Worm (Caenorhabditis elegans) whole organism, L3 larva: Measurements from ENCODE around the gene F57A8.7.

ENCODE experiments used
- R02D3.7 ChIP-seq: fragments of 150-350 bp; optimal IDR thresholded peaks from 2 replicates; lab custom pipeline; 2014; ENCODE audit warnings: missing biosample characterization, missing genetic modification characterization
- ZK546.5 ChIP-seq: sonication (generic microtip); optimal IDR thresholded peaks from 2 replicates; lab custom pipeline; 2017; ENCODE audit warnings: missing biosample characterization, missing genetic modification characterization
- ama-1 ChIP-seq: fragments of 150-350 bp; optimal IDR thresholded peaks from 2 replicates; lab custom pipeline; 2018
- ceh-16 ChIP-seq: sonication (generic microtip); optimal IDR thresholded peaks from 2 replicates; lab custom pipeline; 2017; ENCODE audit warnings: missing biosample characterization, missing genetic modification characterization
- ceh-28 ChIP-seq: fragments of 150-350 bp; optimal IDR thresholded peaks from 2 replicates; lab custom pipeline; 2014; ENCODE audit warnings: missing biosample characterization, missing genetic modification reagents, missing genetic modification characterization
- daf-12 ChIP-seq: fragments of 150-350 bp; optimal IDR thresholded peaks from 2 replicates; lab custom pipeline; 2014; ENCODE audit warnings: missing biosample characterization, missing genetic modification reagents, missing genetic modification characterization
- egl-27 ChIP-seq: sonication (generic microtip); optimal IDR thresholded peaks from 4 replicates; lab custom pipeline; 2017; ENCODE audit warnings: missing biosample characterization, missing genetic modification reagents, missing genetic modification characterization
- elt-1 ChIP-seq: fragments of 150-350 bp; optimal IDR thresholded peaks from 2 replicates; lab custom pipeline; 2014; ENCODE audit warnings: missing biosample characterization, missing genetic modification characterization
- elt-3 ChIP-seq, 3 experiments: fragments of 150-350 bp in 1 of 3; sonication (generic microtip) in 2 of 3; optimal IDR thresholded peaks; 2 replicates in 2 of 3; 4 replicates in 1 of 3; lab custom pipeline; 2014 to 2017; ENCODE audit warnings: missing biosample characterization in 3 of 3, missing genetic modification characterization in 3 of 3
- eor-1 ChIP-seq, 2 experiments: fragments of 150-350 bp; optimal IDR thresholded peaks; 2 replicates each; lab custom pipeline; 2014 to 2018; ENCODE audit warnings: missing biosample characterization in 2 of 2, missing genetic modification characterization in 2 of 2
- fkh-10 ChIP-seq: sonication (generic microtip); optimal IDR thresholded peaks from 2 replicates; lab custom pipeline; 2017; ENCODE audit warnings: missing biosample characterization, missing genetic modification reagents, missing genetic modification characterization
- fkh-2 ChIP-seq: fragments of 150-350 bp; optimal IDR thresholded peaks from 2 replicates; lab custom pipeline; 2014; ENCODE audit warnings: missing biosample characterization, missing genetic modification reagents, missing genetic modification characterization
- fos-1 ChIP-seq: fragments of 150-350 bp; optimal IDR thresholded peaks from 2 replicates; lab custom pipeline; 2014; ENCODE audit warnings: missing biosample characterization, missing genetic modification characterization
- hmg-11 ChIP-seq: sonication (generic microtip); optimal IDR thresholded peaks from 2 replicates; lab custom pipeline; 2016; ENCODE audit warnings: missing genetic modification characterization, missing compliant biosample characterization
- jun-1 ChIP-seq: fragments of 150-350 bp; optimal IDR thresholded peaks from 2 replicates; lab custom pipeline; 2014; ENCODE audit warnings: missing biosample characterization, missing genetic modification reagents, missing genetic modification characterization
- lin-39 ChIP-seq: fragments of 150-350 bp; optimal IDR thresholded peaks from 2 replicates; lab custom pipeline; 2018; ENCODE audit warnings: missing biosample characterization, missing genetic modification reagents, missing genetic modification characterization
- lsy-12 ChIP-seq: sonication (generic microtip); optimal IDR thresholded peaks from 2 replicates; lab custom pipeline; 2016; ENCODE audit warnings: mild to moderate bottlenecking, missing genetic modification characterization, missing compliant biosample characterization
- mml-1 ChIP-seq: fragments of 150-350 bp; sonication (generic microtip); optimal IDR thresholded peaks from 3 replicates; lab custom pipeline; 2014; ENCODE audit warnings: missing biosample characterization, missing genetic modification characterization
- nfya-1 ChIP-seq: sonication (generic microtip); optimal IDR thresholded peaks from 2 replicates; lab custom pipeline; 2017; ENCODE audit warnings: missing genetic modification characterization, mild to moderate bottlenecking, missing compliant biosample characterization, antibody characterized with exemption, moderate library complexity; ENCODE audit not compliant: insufficient read depth
- nhr-12 ChIP-seq: fragments of 150-350 bp; optimal IDR thresholded peaks from 2 replicates; lab custom pipeline; 2014; ENCODE audit warnings: missing biosample characterization, missing genetic modification characterization
- nhr-237 ChIP-seq: fragments of 150-350 bp; optimal IDR thresholded peaks from 2 replicates; lab custom pipeline; 2014; ENCODE audit warnings: missing biosample characterization, missing genetic modification characterization
- nhr-25 ChIP-seq: sonication (generic microtip); optimal IDR thresholded peaks from 2 replicates; lab custom pipeline; 2017; ENCODE audit warnings: missing biosample characterization, missing genetic modification characterization
- nhr-43 ChIP-seq: sonication (generic microtip); optimal IDR thresholded peaks from 2 replicates; lab custom pipeline; 2016; ENCODE audit warnings: mild to moderate bottlenecking, missing genetic modification characterization, missing compliant biosample characterization; ENCODE audit not compliant: poor library complexity, severe bottlenecking
- nhr-67 ChIP-seq: fragments of 150-350 bp; optimal IDR thresholded peaks from 2 replicates; lab custom pipeline; 2014; ENCODE audit warnings: missing biosample characterization, missing genetic modification characterization
- nhr-76 ChIP-seq: fragments of 150-350 bp; sonication (generic microtip); optimal IDR thresholded peaks from 5 replicates; lab custom pipeline; 2014; ENCODE audit warnings: missing biosample characterization, missing genetic modification characterization
- nhr-77 ChIP-seq: fragments of 150-350 bp; optimal IDR thresholded peaks from 2 replicates; lab custom pipeline; 2014; ENCODE audit warnings: missing biosample characterization, missing genetic modification characterization
- pha-4 ChIP-seq: fragments of 150-350 bp; optimal IDR thresholded peaks from 2 replicates; lab custom pipeline; 2014; ENCODE audit warnings: missing biosample characterization, missing genetic modification reagents, missing genetic modification characterization
- pqm-1 ChIP-seq: fragments of 150-350 bp; optimal IDR thresholded peaks from 2 replicates; lab custom pipeline; 2017; ENCODE audit warnings: missing biosample characterization, missing genetic modification characterization, inconsistent platforms
- skn-1 ChIP-seq: fragments of 150-350 bp; optimal IDR thresholded peaks from 2 replicates; lab custom pipeline; 2014; ENCODE audit warnings: missing biosample characterization, missing genetic modification characterization
- tbx-2 ChIP-seq: sonication (generic microtip); optimal IDR thresholded peaks from 2 replicates; lab custom pipeline; 2016; ENCODE audit warnings: mild to moderate bottlenecking, missing genetic modification characterization, missing compliant biosample characterization
- unc-39 ChIP-seq: sonication (generic microtip); optimal IDR thresholded peaks from 4 replicates; lab custom pipeline; 2017; ENCODE audit warnings: missing biosample characterization, missing genetic modification characterization
- unc-62 ChIP-seq: fragments of 150-350 bp; sonication (generic microtip); optimal IDR thresholded peaks from 4 replicates; lab custom pipeline; 2014; ENCODE audit warnings: missing biosample characterization, missing genetic modification reagents, missing genetic modification characterization
- zag-1 ChIP-seq: fragments of 150-350 bp; optimal IDR thresholded peaks from 2 replicates; lab custom pipeline; 2014; ENCODE audit warnings: missing biosample characterization, missing genetic modification characterization
- ztf-11 ChIP-seq: fragments of 150-350 bp; optimal IDR thresholded peaks from 2 replicates; lab custom pipeline; 2014; ENCODE audit warnings: missing biosample characterization, missing genetic modification characterization

Gene F57A8.7

ce11 chrV:10058748-10059147, 16.8 kb upstream of the F57A8.7 start:
- TF ChIP-seq nhr-76 (peak; percentile 59), ZK546.5 (tag; lab: Kevin White, UChicago) (no peak)

- TF ChIP-seq elt-1 (tag; lab: Kevin White, UChicago) (no peak), nhr-77 (tag; lab: Kevin White, UChicago) (no peak), R02D3.7 (tag; lab: Kevin White, UChicago) (no peak), nfya-1 (tag; lab: Kevin White, UChicago) (peak; percentile 7), ceh-28 (no peak), nhr-76 (peak; percentile 61), skn-1 (tag; lab: Kevin White, UChicago) (no peak), ztf-11 (tag; lab: Kevin White, UChicago) (no peak), fkh-2 (tag; lab: Kevin White, UChicago) (no peak)
Observed at ce11 chrV:10060039-10060438, 15.5 kb upstream of the F57A8.7 start.

ce11 chrV:10064221-10064620, 11.3 kb upstream of the F57A8.7 start, which contains the start of gene fipr-13:
fipr-13 (plus strand) TSS chrV:10064521.
- no peak for TF ChIP-seq fkh-10 (GFP tag; lab: Kevin White, UChicago)
- TF ChIP-seq ceh-28 = no peak
- TF ChIP-seq pha-4 (tag; lab: Kevin White, UChicago) = no peak
- TF ChIP-seq nfya-1 (tag; lab: Kevin White, UChicago) = no peak
- no peak for TF ChIP-seq nhr-237 (tag; lab: Kevin White, UChicago)
- no peak for TF ChIP-seq mml-1 (tag; lab: Kevin White, UChicago)
- TF ChIP-seq nhr-67 = no peak
- TF ChIP-seq R02D3.7 (tag; lab: Kevin White, UChicago) = no peak
- no peak for TF ChIP-seq hmg-11 (tag; lab: Kevin White, UChicago)
- TF ChIP-seq fos-1 (tag; lab: Kevin White, UChicago) = no peak

ce11 chrV:10065679-10066078, 9.9 kb upstream of the F57A8.7 start:
- TF ChIP-seq eor-1 (tag; optimal IDR thresholded peaks at IDR 0.05; lab: Kevin White, UChicago) (no peak), pha-4 (tag; lab: Kevin White, UChicago) (no peak), nhr-76 (no peak), ama-1 (lab: Kevin White, UChicago) (no peak), nhr-43 (tag; lab: Kevin White, UChicago) (no peak), pqm-1 (tag; lab: Kevin White, UChicago) (no peak), skn-1 (tag; lab: Kevin White, UChicago) (no peak), ceh-16 (tag; lab: Kevin White, UChicago) (no peak), nhr-67 (no peak), egl-27 (tag; lab: Kevin White, UChicago) (no peak), daf-12 (tag; lab: Kevin White, UChicago) (no peak), jun-1 (tag; lab: Kevin White, UChicago) (no peak), nfya-1 (tag; lab: Kevin White, UChicago) (no peak), lsy-12 (tag; lab: Kevin White, UChicago) (no peak), tbx-2 (tag; lab: Kevin White, UChicago) (no peak), unc-62 (GFP tag; lab: Kevin White, UChicago) (no peak), R02D3.7 (tag; lab: Kevin White, UChicago) (no peak), nhr-237 (tag; lab: Kevin White, UChicago) (no peak), elt-3 (tag; optimal IDR thresholded peaks at IDR 0.05; lab: Kevin White, UChicago) (no peak)

ce11 chrV:10066769-10067168, 8.8 kb upstream of the F57A8.7 start, which contains the start of gene npr-39:
npr-39 (plus strand) TSS chrV:10067069.
- TF ChIP-seq nhr-12 (tag; lab: Kevin White, UChicago) (no peak), nhr-76 (peak; percentile 43)

- no peak for TF ChIP-seq lsy-12 (tag; lab: Kevin White, UChicago)
- no peak for TF ChIP-seq unc-39 (tag; lab: Kevin White, UChicago)
- no peak for TF ChIP-seq nhr-25 (tag; lab: Kevin White, UChicago)
- TF ChIP-seq ceh-28 = no peak
- no peak for TF ChIP-seq R02D3.7 (tag; lab: Kevin White, UChicago)
- TF ChIP-seq zag-1 (tag; lab: Kevin White, UChicago) = no peak
- no peak for TF ChIP-seq elt-3 (tag; optimal IDR thresholded peaks at IDR 0.05; lab: Kevin White, UChicago)
- TF ChIP-seq nhr-237 (tag; lab: Kevin White, UChicago) = no peak
- no peak for TF ChIP-seq fkh-2 (tag; lab: Kevin White, UChicago)
- TF ChIP-seq lin-39 (tag; lab: Kevin White, UChicago) = no peak
Observed at ce11 chrV:10070541-10070940, 5.0 kb upstream of the F57A8.7 start, which contains the start of gene nhr-192. nhr-192 (minus strand) TSS chrV:10070641.
